Worm (Caenorhabditis elegans): Measurements from ENCODE around the gene prp-40.

ce11 chrIII:9474501-9474900 is 47.4 kb upstream of the prp-40 start:
- TF ChIP-seq flt-1 (GFP tag; IDR thresholded peaks at IDR 0.05) (no peak), ets-7 (tag; optimal IDR thresholded peaks at IDR 0.05) (no peak), tbx-11 (GFP tag; IDR thresholded peaks at IDR 0.05) (no peak), tbx-37 (GFP tag; conservative IDR thresholded peaks at IDR 0.05) (no peak), ceh-13 (GFP tag; optimal IDR thresholded peaks at IDR 0.05) (no peak), F13C5.2 (tag; optimal IDR thresholded peaks at IDR 0.05) (no peak), ama-1 (optimal IDR thresholded peaks at IDR 0.05) (no peak), aly-1 (tag; optimal IDR thresholded peaks at IDR 0.05) (no peak), scrt-1 (GFP tag; IDR thresholded peaks at IDR 0.05) (no peak), hmbx-1 (tag; optimal IDR thresholded peaks at IDR 0.05) (no peak), B0310.2 (tag; optimal IDR thresholded peaks at IDR 0.05) (no peak), ceh-36 (tag; optimal IDR thresholded peaks at IDR 0.05) (no peak), pes-1 (GFP tag; IDR thresholded peaks at IDR 0.05) (no peak), tra-4 (tag; optimal IDR thresholded peaks at IDR 0.05) (no peak)

Data from whole organism, early embryonic.